Worm (Caenorhabditis elegans) whole organism, midembryonic: ENCODE data around the gene Y39A1A.31.

Source experiments
- T22C8.4 ChIP-seq: fragments of 200-800 bp; sonication (Bioruptor generic); IDR thresholded peaks from 2 replicates; pipeline ENCODE4 v1.3.6; 2022; ENCODE audit warnings: missing genetic modification characterization, missing compliant biosample characterization
- cog-1 ChIP-seq: sonication (generic microtip); optimal IDR thresholded peaks from 2 replicates; lab custom pipeline; 2016; ENCODE audit warnings: missing genetic modification characterization, missing compliant biosample characterization
- flt-1 ChIP-seq: fragments of 200-800 bp; sonication (Bioruptor generic); IDR thresholded peaks from 2 replicates; pipeline ENCODE4 v1.3.6; 2022; ENCODE audit warnings: missing genetic modification characterization, missing compliant biosample characterization
- klf-2 ChIP-seq: fragments of 200-800 bp; sonication (Bioruptor generic); conservative IDR thresholded peaks from 2 replicates; pipeline ENCODE4 v1.3.6; 2022; ENCODE audit warnings: missing genetic modification reagents, missing genetic modification characterization, missing compliant biosample characterization
- ref-1 ChIP-seq: fragments of 200-800 bp; sonication (Bioruptor generic); conservative IDR thresholded peaks from 2 replicates; pipeline ENCODE4 v1.3.6; 2022; ENCODE audit warnings: missing genetic modification reagents, missing genetic modification characterization, missing compliant biosample characterization
- tab-1 ChIP-seq: fragments of 200-800 bp; sonication (Bioruptor generic); IDR thresholded peaks from 2 replicates; pipeline ENCODE4 v1.3.6; 2022; ENCODE audit warnings: missing genetic modification characterization, missing compliant biosample characterization
- ztf-23 ChIP-seq: fragments of 200-800 bp; sonication (Bioruptor generic); IDR thresholded peaks from 2 replicates; pipeline ENCODE4 v1.3.6; 2022; ENCODE audit warnings: missing genetic modification reagents, missing genetic modification characterization, missing compliant biosample characterization
- ztf-29 ChIP-seq: fragments of 200-800 bp; sonication (Bioruptor generic); IDR thresholded peaks from 2 replicates; pipeline ENCODE4 v1.3.6; 2022; ENCODE audit warnings: missing genetic modification reagents, missing genetic modification characterization, missing compliant biosample characterization

DNA sequence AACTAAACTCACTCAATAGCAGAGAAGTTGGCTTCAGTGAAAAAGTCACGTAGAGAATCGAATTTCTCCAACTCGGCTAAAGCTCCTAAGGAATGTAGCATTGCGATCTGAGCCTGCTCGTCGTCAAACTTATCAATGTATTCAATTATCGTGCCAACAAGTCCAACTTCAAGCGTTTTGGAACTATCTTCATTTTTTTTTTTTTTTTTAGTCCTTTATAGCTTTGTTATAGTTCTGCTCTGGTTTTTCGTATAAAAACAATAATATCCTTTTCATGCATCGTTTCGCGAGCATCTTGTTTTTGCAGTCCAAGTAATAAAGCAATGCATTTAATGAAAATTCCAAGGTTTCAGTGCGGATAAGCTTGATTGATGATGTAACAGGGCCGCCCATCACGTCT, at the start of gene Y39A1A.31:
- TF ChIP-seq klf-2 (GFP tag; lab: Robert Waterston, UW) (no peak), flt-1 (no peak), ref-1 (GFP tag; lab: Robert Waterston, UW) (no peak), T22C8.4 (GFP tag; lab: Robert Waterston, UW) (no peak), tab-1 (GFP tag; lab: Robert Waterston, UW) (no peak), ztf-23 (GFP tag; lab: Robert Waterston, UW) (no peak), cog-1 (tag; lab: Kevin White, UChicago) (no peak), ztf-29 (no peak)
